Worm (Caenorhabditis elegans): ENCODE data around the gene M03E7.1.

The M03E7.1 gene

ce11 chrV:5668968-5669367 lies 47.5 kb downstream of the M03E7.1 start:
- TF ChIP-seq lin-26 (GFP tag; IDR thresholded peaks at IDR 0.05) (no peak), tbx-9 (tag; optimal IDR thresholded peaks at IDR 0.05; ENCODE audit: borderline replicate concordance) (no peak), dpff-1 (tag; optimal IDR thresholded peaks at IDR 0.05) (no peak), nhr-120 (GFP tag; IDR thresholded peaks at IDR 0.05) (no peak), chd-7 (tag; optimal IDR thresholded peaks at IDR 0.05) (no peak), Y67H2A.10 (GFP tag; conservative IDR thresholded peaks at IDR 0.05) (no peak), xnd-1 (tag; optimal IDR thresholded peaks at IDR 0.05) (no peak), cebp-1 (GFP tag; IDR thresholded peaks at IDR 0.05) (no peak), cebp-1 (tag; optimal IDR thresholded peaks at IDR 0.05) (no peak), Y79H2A.3 (GFP tag; conservative IDR thresholded peaks at IDR 0.05) (no peak), F55B11.4 (tag; optimal IDR thresholded peaks at IDR 0.05; ENCODE audit: borderline replicate concordance, insufficient read depth) (no peak)

ce11 chrV:5672270-5672669 lies 50.8 kb downstream of the M03E7.1 start:
- TF ChIP-seq F23B12.7 (tag; optimal IDR thresholded peaks at IDR 0.05; ENCODE audit: insufficient read depth) = no peak
- TF ChIP-seq mxl-1 (tag; optimal IDR thresholded peaks at IDR 0.05) = no peak
- TF ChIP-seq efl-1 (GFP tag; optimal IDR thresholded peaks at IDR 0.05) = no peak
- TF ChIP-seq bed-2 (GFP tag; IDR thresholded peaks at IDR 0.05) = no peak
- TF ChIP-seq dpl-1 (GFP tag; optimal IDR thresholded peaks at IDR 0.05) = no peak
- TF ChIP-seq lsl-1 (GFP tag; optimal IDR thresholded peaks at IDR 0.05) = no peak
- TF ChIP-seq ztf-25 (GFP tag; IDR thresholded peaks at IDR 0.05) = no peak
- no peak for TF ChIP-seq snpc-4 (GFP tag; optimal IDR thresholded peaks at IDR 0.05)
- TF ChIP-seq snpc-4 (tag; optimal IDR thresholded peaks at IDR 0.05) = no peak
- no peak for TF ChIP-seq pha-4 (tag; optimal IDR thresholded peaks at IDR 0.05)
